Fruit fly (Drosophila melanogaster) whole organism, pupa: Measurements from ENCODE around the gene CG10750.

Source experiments
- CG12605 ChIP-seq: fragments of 200-800 bp; sonication (Bioruptor generic); IDR thresholded peaks from 2 replicates; pipeline ENCODE4 v1.3.6; 2022; ENCODE audit warnings: missing biosample characterization, missing genetic modification characterization
- CG17806 ChIP-seq: fragments of 200-800 bp; sonication (Bioruptor generic); optimal IDR thresholded peaks from 2 replicates; lab custom pipeline; 2018; ENCODE audit warnings: missing biosample characterization, mild to moderate bottlenecking, missing genetic modification characterization, moderate library complexity
- CG8159 ChIP-seq: fragments of 200-800 bp; sonication (Bioruptor generic); optimal IDR thresholded peaks from 3 replicates; lab custom pipeline; 2018; ENCODE audit warnings: missing biosample characterization, mild to moderate bottlenecking, missing genetic modification characterization, moderate library complexity
- EcR ChIP-seq: fragments of 200-800 bp; sonication (Bioruptor generic); optimal IDR thresholded peaks from 3 replicates; lab custom pipeline; 2019; ENCODE audit warnings: missing biosample characterization, missing genetic modification characterization, mild to moderate bottlenecking, moderate library complexity, missing genetic modification reagents
- Ets98B ChIP-seq: fragments of 200-800 bp; sonication (Bioruptor generic); IDR thresholded peaks from 2 replicates; pipeline ENCODE4 v1.3.6; 2022; ENCODE audit warnings: missing biosample characterization, missing genetic modification characterization
- Pif1A ChIP-seq: fragments of 200-800 bp; sonication (Bioruptor generic); optimal IDR thresholded peaks from 3 replicates; lab custom pipeline; 2016; ENCODE audit warnings: missing biosample characterization, missing genetic modification characterization
- rn ChIP-seq: fragments of 200-800 bp; sonication (Bioruptor generic); IDR thresholded peaks from 2 replicates; pipeline ENCODE4 v1.3.6; 2022; ENCODE audit warnings: missing biosample characterization, missing genetic modification characterization

DNA sequence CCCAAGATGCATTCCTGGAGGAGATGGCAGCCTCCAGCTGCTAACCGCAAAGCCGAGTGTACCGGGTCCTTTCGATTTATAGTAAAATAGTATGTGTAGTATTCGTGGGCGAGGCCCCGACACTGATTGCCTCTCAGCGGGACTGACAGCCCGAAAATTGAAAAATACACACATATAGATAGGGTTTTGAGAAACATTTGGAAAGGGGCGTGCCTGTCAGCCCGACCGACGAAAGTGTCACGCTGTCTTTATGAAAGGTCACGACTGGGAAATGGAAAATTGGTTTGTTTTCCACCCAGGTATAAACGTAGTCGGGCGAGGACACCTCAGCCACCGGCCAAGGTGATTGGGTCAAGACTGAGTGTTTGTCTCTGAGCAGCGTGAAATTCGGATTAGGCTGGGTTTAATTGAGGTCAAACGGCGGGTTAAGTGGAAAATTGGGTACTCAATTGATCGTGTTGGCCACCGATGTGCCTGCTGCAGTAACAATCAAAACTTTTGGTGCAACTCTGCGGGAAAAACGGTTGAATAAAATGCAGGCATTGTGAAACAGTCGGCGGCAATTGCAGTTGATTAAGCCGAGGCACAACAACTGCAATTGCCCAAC lies 26.9 kb downstream of the CG10750 start:
- TF ChIP-seq CG8159 (no peak), CG17806 (tag; lab: Kevin White, UChicago) (no peak), CG12605 (GFP tag; lab: Robert Waterston, UW) (no peak), EcR (GFP tag; lab: Kevin White, UChicago) (no peak), Pif1A (GFP tag; lab: Kevin White, UChicago) (no peak), rn (GFP tag; lab: Robert Waterston, UW) (no peak), Ets98B (GFP tag; lab: Robert Waterston, UW) (no peak)
